Worm (Caenorhabditis elegans): ENCODE data around the gene sru-27.

DNA sequence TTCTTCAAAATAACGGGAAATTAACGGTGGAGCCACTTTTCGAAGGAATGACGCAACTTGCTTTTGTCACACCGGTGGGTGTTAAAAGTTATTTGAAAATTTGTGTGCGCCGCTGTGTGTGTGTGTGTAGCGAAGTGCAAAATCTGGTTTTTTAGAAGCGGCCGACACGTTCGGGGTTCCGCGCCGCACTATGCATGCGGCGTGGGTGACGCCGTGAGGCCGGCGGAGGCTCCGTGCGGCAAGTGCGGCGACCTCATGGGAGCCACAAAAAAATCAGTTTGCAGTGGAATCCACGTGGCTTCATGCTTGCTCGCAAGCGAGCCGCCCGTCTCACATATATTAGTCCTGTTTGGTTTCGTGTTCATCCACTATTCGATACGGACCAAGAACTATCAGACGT is 44.0 kb upstream of the sru-27 start:
- TF ChIP-seq ztf-16 (tag; optimal IDR thresholded peaks at IDR 0.05), result no peak
- no peak for TF ChIP-seq madf-2 (tag; optimal IDR thresholded peaks at IDR 0.05)
- TF ChIP-seq hlh-15 (tag; optimal IDR thresholded peaks at IDR 0.05), result no peak
- TF ChIP-seq syd-9 (tag; optimal IDR thresholded peaks at IDR 0.05), result no peak
- no peak for TF ChIP-seq elt-2 (tag; optimal IDR thresholded peaks at IDR 0.05)
- TF ChIP-seq ama-1 (optimal IDR thresholded peaks at IDR 0.05), result no peak
- no peak for TF ChIP-seq nfya-1 (tag; optimal IDR thresholded peaks at IDR 0.05)
